Fruit fly (Drosophila melanogaster): ENCODE results near the gene ATPsynD.

The ATPsynD gene

DNA sequence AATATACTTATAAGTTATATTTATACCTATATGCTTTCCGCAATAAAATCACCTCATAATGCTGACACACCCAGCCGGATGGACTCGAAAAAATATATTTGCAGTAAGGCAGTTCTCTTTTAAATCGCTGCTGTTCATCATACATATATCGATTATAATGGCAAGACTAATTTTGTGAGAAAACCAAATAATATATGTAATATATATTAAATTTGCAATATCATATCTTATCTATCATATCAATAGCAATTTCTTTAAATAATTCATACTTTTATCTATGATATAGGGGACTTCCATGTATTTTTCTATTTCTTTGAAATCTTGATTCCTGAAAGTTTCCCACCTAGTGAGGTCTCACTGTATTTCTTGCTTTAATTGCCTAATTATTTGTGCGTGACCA is 32.3 kb upstream of the ATPsynD start:
- TF ChIP-seq tj (GFP tag; optimal IDR thresholded peaks at IDR 0.05) (peak; percentile 46), kay (GFP tag; ENCODE audit: borderline replicate concordance) (peak; percentile 61), CG14711 (tag; optimal IDR thresholded peaks at IDR 0.05) (no peak), toe (GFP tag; optimal IDR thresholded peaks at IDR 0.05) (no peak), CG11617 (GFP tag; optimal IDR thresholded peaks at IDR 0.05) (no peak)

DNA sequence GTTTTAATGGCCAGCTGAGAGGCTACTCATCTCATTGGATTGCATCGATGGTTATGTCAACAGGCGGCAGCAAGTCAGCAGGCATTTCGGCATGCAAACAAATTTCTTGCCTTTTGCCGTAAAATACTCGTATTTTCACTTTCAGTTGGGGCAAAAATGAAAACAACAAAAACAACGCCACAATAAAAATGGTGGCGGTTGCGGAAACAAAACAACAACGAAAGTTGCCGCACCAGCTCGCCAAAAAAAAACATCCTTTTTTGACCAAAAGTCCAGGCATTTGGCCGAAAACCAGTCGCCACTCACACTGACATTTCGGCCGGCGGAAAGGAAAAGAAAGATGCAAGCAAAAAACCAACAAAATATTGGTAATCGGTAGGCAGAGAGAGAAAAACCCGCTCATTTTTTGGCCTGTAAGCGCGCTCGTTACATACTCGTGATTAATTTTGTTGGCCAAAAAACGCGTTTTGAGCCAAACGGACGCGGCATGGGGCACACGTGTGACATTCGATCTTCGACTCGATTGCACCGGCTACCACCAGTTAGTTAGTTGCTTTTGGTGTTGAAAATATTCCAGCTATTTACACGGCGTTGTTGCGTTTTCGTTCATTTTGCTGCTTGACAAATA is 30.6 kb upstream of the ATPsynD start:
- TF ChIP-seq CG11617 (GFP tag; optimal IDR thresholded peaks at IDR 0.05): no peak
- no peak for TF ChIP-seq tj (GFP tag; optimal IDR thresholded peaks at IDR 0.05)
- TF ChIP-seq Mnt (GFP tag; optimal IDR thresholded peaks at IDR 0.05): no peak
- TF ChIP-seq cnc (optimal IDR thresholded peaks at IDR 0.05): no peak
- TF ChIP-seq CG33017 (tag; optimal IDR thresholded peaks at IDR 0.05): no peak
- TF ChIP-seq CG12768 (GFP tag; optimal IDR thresholded peaks at IDR 0.05): no peak
- TF ChIP-seq CG1620 (GFP tag; optimal IDR thresholded peaks at IDR 0.05): no peak

DNA sequence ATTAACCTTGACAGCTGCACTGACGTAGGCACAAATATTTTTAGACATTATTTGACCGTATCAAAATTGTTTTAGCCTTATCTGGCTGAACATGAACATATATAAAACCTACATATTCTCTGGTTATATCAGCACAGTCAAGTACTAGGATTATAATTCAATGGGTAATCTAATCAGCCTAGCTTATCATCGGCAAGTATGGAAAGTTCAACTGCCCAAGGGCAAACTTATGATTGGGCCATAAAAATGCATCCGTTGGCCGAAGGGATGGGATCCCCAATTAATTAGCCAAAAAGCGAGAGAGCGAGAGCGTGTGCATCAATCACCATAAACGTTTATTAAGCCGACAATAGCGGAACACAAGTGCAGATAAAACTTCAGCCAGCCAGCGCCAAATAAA is 29.3 kb upstream of the ATPsynD start:
- TF ChIP-seq cic (GFP tag; optimal IDR thresholded peaks at IDR 0.05) (peak; percentile 2), bab1 (GFP tag; optimal IDR thresholded peaks at IDR 0.05) (no peak)

DNA sequence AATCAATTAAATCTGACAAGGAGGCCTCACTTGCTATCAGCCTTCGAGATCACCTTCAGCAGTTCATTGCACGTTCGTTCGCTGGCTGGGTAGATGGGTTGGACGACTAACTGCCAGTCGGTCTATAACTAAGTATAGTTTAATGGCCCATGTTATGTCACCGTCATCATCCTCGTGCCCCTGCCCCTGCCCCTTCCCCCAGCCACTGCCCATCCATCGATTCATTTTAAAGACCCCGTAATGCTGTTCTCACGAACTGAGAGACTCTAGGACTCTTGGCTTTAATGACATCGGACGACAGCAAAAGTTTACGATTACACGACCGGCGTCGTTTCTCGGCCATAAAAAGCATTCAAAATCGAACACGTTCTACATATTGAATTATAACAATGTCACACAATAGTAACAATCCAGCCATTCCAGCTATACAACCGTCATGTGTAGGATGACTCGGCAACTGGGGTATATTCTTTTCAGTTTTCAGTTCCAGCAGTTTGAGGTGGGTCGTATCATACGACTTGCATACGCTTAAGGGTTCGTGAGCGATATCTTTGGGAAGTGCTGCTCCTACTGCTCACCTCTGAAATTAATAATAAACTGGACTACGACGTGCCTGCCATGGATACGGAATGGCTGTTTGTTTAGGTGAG is 27.7 kb upstream of the ATPsynD start:
- TF ChIP-seq cnc (optimal IDR thresholded peaks at IDR 0.05) (peak in 1 of 2 experiments; percentile 55), CG7101 (tag; optimal IDR thresholded peaks at IDR 0.05) (no peak), kay (GFP tag; ENCODE audit: borderline replicate concordance) (no peak), CG33017 (tag; optimal IDR thresholded peaks at IDR 0.05) (no peak), cic (GFP tag; optimal IDR thresholded peaks at IDR 0.05) (peak; percentile 25)

DNA sequence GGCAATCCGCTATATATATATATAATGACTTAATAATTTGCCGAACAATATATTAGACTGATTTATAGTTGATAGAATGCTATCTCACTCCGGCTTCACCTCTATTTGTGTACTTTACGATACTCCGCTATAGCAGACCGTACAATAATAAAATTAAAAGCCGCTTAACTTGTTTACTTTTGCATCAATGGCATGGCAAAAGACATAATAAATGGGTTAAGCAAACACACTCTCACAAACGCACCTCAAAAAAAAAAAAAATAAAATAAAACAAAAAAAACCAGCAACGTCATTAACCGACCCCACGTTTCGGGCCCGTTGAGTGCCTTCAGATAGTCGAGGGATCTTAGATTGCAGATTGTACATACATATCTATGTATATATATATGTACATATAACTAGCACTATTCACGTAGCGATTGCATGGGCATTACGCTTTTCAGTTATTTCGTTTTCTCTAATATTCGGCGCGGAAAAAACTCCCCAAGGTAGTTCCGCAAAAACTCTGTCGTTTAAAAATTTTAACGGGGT is 26.9 kb upstream of the ATPsynD start:
- TF ChIP-seq CG12768 (GFP tag; optimal IDR thresholded peaks at IDR 0.05): peak; percentile 53
- peak; percentile 62 for TF ChIP-seq ovo (GFP tag; optimal IDR thresholded peaks at IDR 0.05)
- peak; percentile 17 for TF ChIP-seq CG11617 (GFP tag; optimal IDR thresholded peaks at IDR 0.05)
- peak; percentile 52 for TF ChIP-seq Crg-1 (GFP tag; optimal IDR thresholded peaks at IDR 0.05)
- TF ChIP-seq CG7045 (GFP tag; optimal IDR thresholded peaks at IDR 0.05): no peak
- TF ChIP-seq CG33017 (tag; optimal IDR thresholded peaks at IDR 0.05): no peak
- peak; percentile 27 for TF ChIP-seq CG1620 (GFP tag; optimal IDR thresholded peaks at IDR 0.05)
- no peak for TF ChIP-seq Clk (GFP tag; optimal IDR thresholded peaks at IDR 0.05)
- peak; percentile 7 for TF ChIP-seq CG5204 (GFP tag; optimal IDR thresholded peaks at IDR 0.05)
- TF ChIP-seq kay (GFP tag; ENCODE audit: borderline replicate concordance): peak; percentile 88
- TF ChIP-seq cic (GFP tag; optimal IDR thresholded peaks at IDR 0.05): peak; percentile 20

DNA sequence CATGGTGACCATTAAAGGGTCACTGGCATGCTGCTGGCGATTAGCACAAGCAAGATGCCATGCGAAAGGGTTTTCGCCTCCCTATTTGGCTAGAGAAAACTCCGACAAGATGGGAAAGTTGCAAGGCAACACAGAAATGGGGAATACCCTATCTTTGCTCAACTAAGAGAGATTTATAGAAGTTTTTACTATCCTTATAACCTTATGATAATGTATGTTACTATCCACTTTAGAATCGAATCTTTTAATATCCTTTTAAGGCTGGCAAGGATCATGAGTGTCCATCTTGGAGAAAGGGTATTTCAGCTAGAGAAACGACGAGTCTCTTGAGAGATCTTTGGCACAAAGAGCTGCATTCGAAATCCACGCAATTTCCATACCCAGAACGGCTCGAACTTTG is 25.1 kb upstream of the ATPsynD start:
- TF ChIP-seq CG5204 (GFP tag; optimal IDR thresholded peaks at IDR 0.05) (no peak), bab1 (GFP tag; optimal IDR thresholded peaks at IDR 0.05) (no peak), CG12768 (GFP tag; optimal IDR thresholded peaks at IDR 0.05) (no peak), cnc (optimal IDR thresholded peaks at IDR 0.05) (no peak), Clk (GFP tag; optimal IDR thresholded peaks at IDR 0.05) (no peak), Crg-1 (GFP tag; optimal IDR thresholded peaks at IDR 0.05) (no peak), CG33017 (tag; optimal IDR thresholded peaks at IDR 0.05) (no peak), tj (GFP tag; optimal IDR thresholded peaks at IDR 0.05) (no peak), CG7045 (GFP tag; optimal IDR thresholded peaks at IDR 0.05) (no peak), pad (GFP tag; optimal IDR thresholded peaks at IDR 0.05) (no peak), CG11617 (GFP tag; optimal IDR thresholded peaks at IDR 0.05) (no peak), CG7101 (tag; optimal IDR thresholded peaks at IDR 0.05) (no peak), Mnt (GFP tag; optimal IDR thresholded peaks at IDR 0.05) (no peak), toe (GFP tag; optimal IDR thresholded peaks at IDR 0.05) (no peak), kay (GFP tag; ENCODE audit: borderline replicate concordance) (no peak), cic (GFP tag; optimal IDR thresholded peaks at IDR 0.05) (no peak), Hr96 (GFP tag; optimal IDR thresholded peaks at IDR 0.05) (no peak)

DNA sequence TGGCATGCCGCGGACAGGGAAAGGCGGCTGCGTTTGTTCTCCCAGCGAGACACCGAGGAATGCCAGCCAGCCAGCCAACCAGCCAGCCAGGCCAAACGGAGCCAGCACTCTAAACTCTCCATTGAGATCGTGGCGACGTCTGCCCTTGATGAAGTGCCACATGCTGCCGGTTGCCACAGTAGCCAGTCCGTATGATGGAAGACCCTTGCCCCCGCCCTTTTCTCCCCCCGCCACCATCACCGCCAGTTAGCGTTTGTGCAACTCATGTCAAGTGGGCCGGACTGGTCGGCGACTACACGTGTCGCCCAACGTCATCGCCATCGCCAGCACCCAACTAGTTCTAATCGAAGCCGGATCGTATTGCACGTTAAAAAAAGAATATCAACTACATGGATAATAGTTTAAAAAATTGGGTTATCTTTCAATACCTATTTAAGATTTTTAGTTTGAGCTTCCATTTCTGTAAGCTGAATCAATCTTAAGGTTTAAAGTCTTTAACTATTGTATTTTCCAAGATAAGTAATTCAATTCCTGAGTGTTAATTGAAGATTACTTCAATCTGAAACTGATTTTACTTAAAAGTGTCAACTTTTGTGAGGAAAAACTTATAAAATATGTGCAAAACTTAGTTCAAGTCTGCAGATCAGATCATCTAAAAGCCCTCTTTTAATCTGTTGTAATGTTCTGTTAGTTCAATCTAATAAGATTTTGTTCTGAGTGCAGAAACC is 24.4 kb upstream of the ATPsynD start:
- TF ChIP-seq ovo (GFP tag; optimal IDR thresholded peaks at IDR 0.05) (no peak), CG33017 (tag; optimal IDR thresholded peaks at IDR 0.05) (no peak), cic (GFP tag; optimal IDR thresholded peaks at IDR 0.05) (no peak), CG12768 (GFP tag; optimal IDR thresholded peaks at IDR 0.05) (no peak)
